Worm (Caenorhabditis elegans): ENCODE measurements around the gene T19C9.10.

- TF ChIP-seq him-1 (tag; optimal IDR thresholded peaks at IDR 0.05) (no peak), dao-5 (tag; optimal IDR thresholded peaks at IDR 0.05) (no peak), W03F9.2 (tag; optimal IDR thresholded peaks at IDR 0.05) (no peak)
These were observed 12.5 kb downstream of the T19C9.10 start, which contains the start of gene clec-243 for ce11 chrV:17248915-17249314.

All from whole organism, L4/young adult.